Worm (Caenorhabditis elegans) whole organism, midembryonic: ENCODE data around the gene ucr-2.3.

ENCODE experiments used
- T22C8.4 ChIP-seq: fragments of 200-800 bp; sonication (Bioruptor generic); IDR thresholded peaks from 2 replicates; pipeline ENCODE4 v1.3.6; 2022; ENCODE audit warnings: missing genetic modification characterization, missing compliant biosample characterization
- cog-1 ChIP-seq: sonication (generic microtip); optimal IDR thresholded peaks from 2 replicates; lab custom pipeline; 2016; ENCODE audit warnings: missing genetic modification characterization, missing compliant biosample characterization
- flt-1 ChIP-seq: fragments of 200-800 bp; sonication (Bioruptor generic); IDR thresholded peaks from 2 replicates; pipeline ENCODE4 v1.3.6; 2022; ENCODE audit warnings: missing genetic modification characterization, missing compliant biosample characterization
- klf-2 ChIP-seq: fragments of 200-800 bp; sonication (Bioruptor generic); conservative IDR thresholded peaks from 2 replicates; pipeline ENCODE4 v1.3.6; 2022; ENCODE audit warnings: missing genetic modification reagents, missing genetic modification characterization, missing compliant biosample characterization
- med-1 ChIP-seq: sonication (generic microtip); optimal IDR thresholded peaks from 2 replicates; lab custom pipeline; 2017; ENCODE audit warnings: missing genetic modification characterization, mild to moderate bottlenecking, missing compliant biosample characterization, antibody characterized with exemption, missing genetic modification reagents; ENCODE audit not compliant: insufficient read depth
- ref-1 ChIP-seq: fragments of 200-800 bp; sonication (Bioruptor generic); conservative IDR thresholded peaks from 2 replicates; pipeline ENCODE4 v1.3.6; 2022; ENCODE audit warnings: missing genetic modification reagents, missing genetic modification characterization, missing compliant biosample characterization
- tab-1 ChIP-seq: fragments of 200-800 bp; sonication (Bioruptor generic); IDR thresholded peaks from 2 replicates; pipeline ENCODE4 v1.3.6; 2022; ENCODE audit warnings: missing genetic modification characterization, missing compliant biosample characterization
- ztf-23 ChIP-seq: fragments of 200-800 bp; sonication (Bioruptor generic); IDR thresholded peaks from 2 replicates; pipeline ENCODE4 v1.3.6; 2022; ENCODE audit warnings: missing genetic modification reagents, missing genetic modification characterization, missing compliant biosample characterization
- ztf-29 ChIP-seq: fragments of 200-800 bp; sonication (Bioruptor generic); IDR thresholded peaks from 2 replicates; pipeline ENCODE4 v1.3.6; 2022; ENCODE audit warnings: missing genetic modification reagents, missing genetic modification characterization, missing compliant biosample characterization

ucr-2.3 gene

ce11 chrIII:861819-862356, 17.8 kb upstream of the ucr-2.3 start, which contains the start of gene arx-4:
arx-4 (plus strand) TSS chrIII:862306.
- TF ChIP-seq tab-1 (GFP tag; lab: Robert Waterston, UW) (no peak), ztf-29 (GFP tag; lab: Robert Waterston, UW) (no peak), med-1 (GFP tag; lab: Kevin White, UChicago) (no peak), flt-1 (GFP tag; lab: Robert Waterston, UW) (no peak), ref-1 (GFP tag; lab: Robert Waterston, UW) (no peak), cog-1 (no peak), T22C8.4 (GFP tag; lab: Robert Waterston, UW) (no peak), ztf-23 (GFP tag; lab: Robert Waterston, UW) (no peak), klf-2 (GFP tag; lab: Robert Waterston, UW) (no peak)

DNA sequence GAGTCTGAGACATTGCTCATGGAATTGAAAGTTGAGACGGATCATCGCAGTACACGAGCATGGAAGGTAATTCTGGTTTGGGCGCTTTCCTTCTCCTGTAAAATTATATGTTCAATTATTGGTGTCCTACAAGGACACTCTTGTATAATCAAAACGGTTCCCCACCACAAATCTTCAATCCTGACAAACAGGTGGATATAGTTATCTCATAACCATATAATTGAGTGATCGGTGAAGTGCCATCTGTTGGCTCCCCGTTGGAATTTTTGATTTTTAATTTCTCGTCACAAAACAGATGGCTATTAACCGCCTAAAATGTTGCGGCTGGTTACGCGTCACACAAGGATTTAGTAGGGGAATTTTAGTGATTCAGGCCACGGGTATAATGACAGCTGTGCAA, 10.8 kb upstream of the ucr-2.3 start:
- TF ChIP-seq T22C8.4 (GFP tag; lab: Robert Waterston, UW) (no peak), med-1 (GFP tag; lab: Kevin White, UChicago) (no peak), ztf-23 (GFP tag; lab: Robert Waterston, UW) (no peak), ztf-29 (GFP tag; lab: Robert Waterston, UW) (no peak), flt-1 (GFP tag; lab: Robert Waterston, UW) (no peak), cog-1 (no peak), klf-2 (GFP tag; lab: Robert Waterston, UW) (no peak), ref-1 (GFP tag; lab: Robert Waterston, UW) (no peak), tab-1 (GFP tag; lab: Robert Waterston, UW) (no peak)

- TF ChIP-seq T22C8.4 (GFP tag; lab: Robert Waterston, UW) (0 out of 2 replicates have a peak, but pooled peaks have one; percentile 19), ztf-29 (GFP tag; lab: Robert Waterston, UW) (no peak)
Observed at ce11 chrIII:869869-870268, 9.8 kb upstream of the ucr-2.3 start, which contains the start of gene T24C4.2. T24C4.2 (minus strand) TSS chrIII:869969.

DNA sequence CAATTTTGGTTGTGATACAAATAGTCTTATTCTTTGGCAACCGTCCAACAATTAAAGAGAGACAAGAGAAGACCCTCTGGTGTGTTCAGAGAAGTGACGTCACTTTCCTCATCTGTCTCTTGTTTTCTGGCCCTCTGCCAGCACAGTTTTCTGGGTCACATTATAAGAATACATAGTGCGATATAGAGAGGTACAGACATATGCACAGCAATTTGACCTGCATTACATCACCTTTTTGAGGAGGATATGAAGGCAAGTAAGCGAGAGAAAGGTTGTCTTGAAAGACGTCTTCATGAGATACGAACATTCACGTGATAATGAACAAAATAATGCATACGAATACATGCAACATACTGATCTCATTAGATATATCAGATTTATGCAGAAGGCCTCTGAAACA, 9.1 kb upstream of the ucr-2.3 start:
- TF ChIP-seq ref-1 (GFP tag; lab: Robert Waterston, UW) (no peak), flt-1 (GFP tag; lab: Robert Waterston, UW) (no peak), ztf-29 (GFP tag; lab: Robert Waterston, UW) (no peak), ztf-23 (GFP tag; lab: Robert Waterston, UW) (no peak), med-1 (GFP tag; lab: Kevin White, UChicago) (no peak), cog-1 (no peak), T22C8.4 (GFP tag; lab: Robert Waterston, UW) (no peak), tab-1 (GFP tag; lab: Robert Waterston, UW) (no peak), klf-2 (GFP tag; lab: Robert Waterston, UW) (no peak)

DNA sequence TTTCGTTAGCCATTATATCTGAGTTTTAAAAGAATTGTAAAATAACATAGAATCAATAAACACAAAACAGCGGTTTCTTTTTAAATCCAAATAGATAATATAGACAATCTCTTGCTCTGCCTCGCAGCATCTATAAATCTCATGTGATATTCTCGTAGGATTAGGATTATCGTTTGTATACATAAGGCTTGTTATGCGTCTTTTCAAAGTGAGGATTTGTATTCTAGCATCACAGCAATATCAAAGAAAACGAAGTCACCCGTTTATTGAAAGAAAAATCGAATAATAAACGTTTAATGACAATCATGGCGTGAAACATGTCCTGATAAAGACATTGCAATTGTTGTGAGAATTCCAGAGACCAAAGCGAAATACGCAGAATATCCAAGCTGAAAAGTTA, 7.3 kb upstream of the ucr-2.3 start, which contains the start of the genes T24C4.3 and clc-20:
T24C4.3 (minus strand) TSS at position 101 of the 400 bp plus-strand sequence.
clc-20 (plus strand) TSS at position 211 of the 400 bp plus-strand sequence.
- TF ChIP-seq cog-1, result no peak
- no peak for TF ChIP-seq tab-1 (GFP tag; lab: Robert Waterston, UW)
- TF ChIP-seq ztf-29 (GFP tag; lab: Robert Waterston, UW), result no peak
- TF ChIP-seq ref-1 (GFP tag; lab: Robert Waterston, UW), result no peak

ce11 chrIII:873432-873831, 6.2 kb upstream of the ucr-2.3 start, which contains the start of gene clc-19:
clc-19 (minus strand) TSS chrIII:873566.
- TF ChIP-seq tab-1 (GFP tag; lab: Robert Waterston, UW) (no peak), T22C8.4 (GFP tag; lab: Robert Waterston, UW) (no peak), klf-2 (GFP tag; lab: Robert Waterston, UW) (no peak), ref-1 (GFP tag; lab: Robert Waterston, UW) (no peak), ztf-23 (GFP tag; lab: Robert Waterston, UW) (no peak), flt-1 (GFP tag; lab: Robert Waterston, UW) (no peak), med-1 (GFP tag; lab: Kevin White, UChicago) (no peak), cog-1 (no peak), ztf-29 (GFP tag; lab: Robert Waterston, UW) (no peak)

DNA sequence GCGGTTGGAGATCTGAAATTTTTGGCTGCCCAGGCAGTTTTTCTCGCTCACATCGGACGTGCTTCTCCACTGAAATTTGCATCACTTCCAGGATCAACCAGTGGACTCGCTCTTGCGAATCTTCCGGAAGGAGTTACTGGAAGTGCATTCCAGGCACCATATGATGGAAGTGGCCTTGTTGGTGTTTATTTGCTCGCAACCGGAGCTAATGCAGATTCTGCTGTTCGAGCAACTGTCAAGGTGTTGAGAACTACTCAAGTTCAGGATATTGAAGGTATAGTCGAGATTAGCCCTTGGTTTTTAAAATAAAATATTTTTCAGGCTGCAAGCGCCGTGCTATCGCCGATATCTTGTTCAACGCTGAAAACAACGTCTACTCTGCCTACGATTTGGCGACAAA, 1.2 kb downstream of the ucr-2.3 start:
- TF ChIP-seq cog-1 (no peak), ztf-23 (GFP tag; lab: Robert Waterston, UW) (no peak), flt-1 (GFP tag; lab: Robert Waterston, UW) (no peak), klf-2 (GFP tag; lab: Robert Waterston, UW) (no peak)

ce11 chrIII:881460-881859, 1.8 kb downstream of the ucr-2.3 start:
- TF ChIP-seq ref-1 (GFP tag; lab: Robert Waterston, UW), result no peak
- no peak for TF ChIP-seq tab-1 (GFP tag; lab: Robert Waterston, UW)
- no peak for TF ChIP-seq flt-1 (GFP tag; lab: Robert Waterston, UW)
- no peak for TF ChIP-seq ztf-29 (GFP tag; lab: Robert Waterston, UW)
- no peak for TF ChIP-seq cog-1
- TF ChIP-seq klf-2 (GFP tag; lab: Robert Waterston, UW), result no peak
- TF ChIP-seq ztf-23 (GFP tag; lab: Robert Waterston, UW), result no peak
- no peak for TF ChIP-seq T22C8.4 (GFP tag; lab: Robert Waterston, UW)
- no peak for TF ChIP-seq med-1 (GFP tag; lab: Kevin White, UChicago)

ce11 chrIII:883595-883994, 3.9 kb downstream of the ucr-2.3 start:
- no peak for TF ChIP-seq tab-1 (GFP tag; lab: Robert Waterston, UW)
- no peak for TF ChIP-seq ref-1 (GFP tag; lab: Robert Waterston, UW)
- no peak for TF ChIP-seq ztf-29 (GFP tag; lab: Robert Waterston, UW)

DNA sequence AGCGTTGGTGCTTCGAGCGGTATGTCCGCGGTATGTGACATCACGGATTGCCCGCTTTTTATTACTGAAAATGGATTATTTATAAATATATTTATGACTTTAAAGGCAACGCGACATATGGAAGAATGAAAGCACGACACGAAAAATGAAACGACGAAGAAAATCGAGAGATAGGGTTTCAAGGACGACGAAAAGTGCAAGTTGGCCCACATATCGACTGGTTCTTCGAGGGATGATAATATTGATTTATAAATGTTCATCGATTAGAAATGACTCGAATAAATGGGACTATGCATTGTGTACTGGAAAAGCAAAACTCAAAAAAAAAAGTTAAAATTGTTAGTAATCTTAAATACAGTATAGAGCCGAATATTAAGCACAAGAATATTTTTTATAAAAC, 7.1 kb downstream of the ucr-2.3 start, which contains the start of gene zer-1:
zer-1 (minus strand) TSS at position 68 of the 400 bp plus-strand sequence.
- TF ChIP-seq flt-1 (GFP tag; lab: Robert Waterston, UW) (no peak), ztf-23 (GFP tag; lab: Robert Waterston, UW) (no peak), ref-1 (GFP tag; lab: Robert Waterston, UW) (no peak), klf-2 (GFP tag; lab: Robert Waterston, UW) (no peak)
